Fruit fly (Drosophila melanogaster) whole organism, adult: ENCODE data around the gene CG17097.

ENCODE experiments used
- CG11617 ChIP-seq: fragments of 200-800 bp; sonication (Bioruptor generic); optimal IDR thresholded peaks from 2 replicates; lab custom pipeline; 2017; ENCODE audit warnings: mild to moderate bottlenecking, missing biosample characterization, missing genetic modification reagents, missing genetic modification characterization
- CG12768 ChIP-seq: fragments of 200-800 bp; sonication (Bioruptor generic); optimal IDR thresholded peaks from 2 replicates; lab custom pipeline; 2017; ENCODE audit warnings: missing biosample characterization, missing genetic modification characterization, mild to moderate bottlenecking, moderate library complexity, missing genetic modification reagents
- CG14711 ChIP-seq: fragments of 200-800 bp; sonication (Bioruptor generic); optimal IDR thresholded peaks from 2 replicates; lab custom pipeline; 2018; ENCODE audit warnings: missing biosample characterization, mild to moderate bottlenecking, missing genetic modification characterization, moderate library complexity
- CG1620 ChIP-seq: fragments of 200-800 bp; sonication (Bioruptor generic); optimal IDR thresholded peaks from 2 replicates; lab custom pipeline; 2016; ENCODE audit warnings: missing biosample characterization, missing genetic modification characterization
- CG33017 ChIP-seq: fragments of 200-800 bp; sonication (Bioruptor generic); optimal IDR thresholded peaks from 2 replicates; lab custom pipeline; 2018; ENCODE audit warnings: missing biosample characterization, mild to moderate bottlenecking, missing genetic modification characterization, moderate library complexity
- CG5204 ChIP-seq: fragments of 200-800 bp; sonication (Bioruptor generic); optimal IDR thresholded peaks from 2 replicates; lab custom pipeline; 2016; ENCODE audit warnings: missing biosample characterization, missing genetic modification characterization
- CG7045 ChIP-seq: fragments of 200-800 bp; sonication (Bioruptor generic); optimal IDR thresholded peaks from 2 replicates; lab custom pipeline; 2017; ENCODE audit warnings: missing biosample characterization, mild to moderate bottlenecking, missing genetic modification characterization
- CG7101 ChIP-seq: fragments of 200-800 bp; sonication (Bioruptor generic); optimal IDR thresholded peaks from 2 replicates; lab custom pipeline; 2018; ENCODE audit warnings: missing biosample characterization, mild to moderate bottlenecking, missing genetic modification characterization, moderate library complexity
- Clk ChIP-seq: fragments of 200-800 bp; sonication (Bioruptor generic); optimal IDR thresholded peaks from 2 replicates; lab custom pipeline; 2017; ENCODE audit warnings: missing biosample characterization, missing genetic modification characterization
- Crg-1 ChIP-seq: fragments of 200-800 bp; sonication (Bioruptor generic); optimal IDR thresholded peaks from 2 replicates; lab custom pipeline; 2016; ENCODE audit warnings: missing biosample characterization, missing genetic modification characterization
- Hr96 ChIP-seq: fragments of 200-800 bp; sonication (Bioruptor generic); optimal IDR thresholded peaks from 2 replicates; lab custom pipeline; 2016; ENCODE audit warnings: missing biosample characterization, missing genetic modification characterization
- Mnt ChIP-seq: fragments of 200-800 bp; sonication (Bioruptor generic); optimal IDR thresholded peaks from 2 replicates; lab custom pipeline; 2016; ENCODE audit warnings: missing biosample characterization, mild to moderate bottlenecking, missing genetic modification characterization
- bab1 ChIP-seq: fragments of 200-800 bp; sonication (Bioruptor generic); optimal IDR thresholded peaks from 3 replicates; lab custom pipeline; 2019; ENCODE audit warnings: missing biosample characterization, mild to moderate bottlenecking, missing genetic modification characterization, moderate library complexity
- cic ChIP-seq: fragments of 200-800 bp; sonication (Bioruptor generic); optimal IDR thresholded peaks from 2 replicates; lab custom pipeline; 2017; ENCODE audit warnings: missing biosample characterization, mild to moderate bottlenecking, missing genetic modification characterization, moderate library complexity
- cnc ChIP-seq, 2 experiments: fragments of >200 bp; optimal IDR thresholded peaks; 2 replicates each; lab custom pipeline; 2017
- kay ChIP-seq: fragments of 200-800 bp; sonication (Bioruptor generic); peaks from one replicate; lab custom pipeline; 2016; ENCODE audit warnings: missing biosample characterization, missing genetic modification characterization, borderline replicate concordance
- ovo ChIP-seq: fragments of 200-800 bp; sonication (Bioruptor generic); optimal IDR thresholded peaks from 2 replicates; lab custom pipeline; 2016; ENCODE audit warnings: missing biosample characterization, missing genetic modification characterization
- pad ChIP-seq: fragments of 200-800 bp; sonication (Bioruptor generic); optimal IDR thresholded peaks from 3 replicates; lab custom pipeline; 2017; ENCODE audit warnings: missing biosample characterization, missing genetic modification characterization, mild to moderate bottlenecking, moderate library complexity, missing genetic modification reagents
- tj ChIP-seq: fragments of 200-800 bp; sonication (Bioruptor generic); optimal IDR thresholded peaks from 3 replicates; lab custom pipeline; 2017; ENCODE audit warnings: missing biosample characterization, mild to moderate bottlenecking, missing genetic modification characterization, moderate library complexity
- toe ChIP-seq: fragments of 200-800 bp; sonication (Bioruptor generic); optimal IDR thresholded peaks from 2 replicates; lab custom pipeline; 2016; ENCODE audit warnings: missing biosample characterization, missing genetic modification characterization

The CG17097 gene

dm6 chr2L:10646115-10646514 is at the start of gene CG17097:
CG17097 (plus strand) TSS chr2L:10646415.
- TF ChIP-seq CG11617 (GFP tag; lab: Kevin White, UChicago), result no peak
- TF ChIP-seq Crg-1 (GFP tag; lab: Kevin White, UChicago), result no peak
- TF ChIP-seq Hr96 (GFP tag; lab: Kevin White, UChicago), result no peak
- no peak for TF ChIP-seq CG5204 (GFP tag; lab: Kevin White, UChicago)
- no peak for TF ChIP-seq toe
- TF ChIP-seq pad (GFP tag; lab: Kevin White, UChicago), result no peak
- no peak for TF ChIP-seq cic (GFP tag; lab: Kevin White, UChicago)
- no peak for TF ChIP-seq bab1 (GFP tag; lab: Kevin White, UChicago)
- TF ChIP-seq ovo (GFP tag; lab: Kevin White, UChicago), result no peak
- no peak for TF ChIP-seq CG7045 (GFP tag; lab: Kevin White, UChicago)
- no peak for TF ChIP-seq CG1620
- no peak for TF ChIP-seq CG33017 (tag; lab: Kevin White, UChicago)

DNA sequence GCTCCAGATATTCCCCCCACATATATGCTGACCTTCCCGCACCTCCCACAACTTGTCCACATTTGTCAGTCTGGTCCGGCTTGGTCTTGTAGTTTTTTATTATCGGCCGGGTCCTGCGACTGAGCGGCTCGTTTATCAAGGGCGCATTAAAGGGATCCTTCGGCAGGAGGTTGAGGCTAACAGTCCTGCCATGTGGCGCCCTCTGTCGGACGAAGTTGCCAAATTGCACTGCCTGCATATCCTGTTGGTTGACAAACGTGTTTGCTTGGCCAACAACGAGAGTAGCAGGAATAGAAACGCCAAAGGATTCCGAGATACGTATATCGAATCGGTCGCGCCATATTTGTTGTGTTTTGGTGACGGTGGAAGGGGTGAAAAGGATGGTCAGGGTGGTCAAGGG is 42.6 kb upstream of the CG17097 start:
- TF ChIP-seq Hr96 (GFP tag; lab: Kevin White, UChicago), result no peak
- TF ChIP-seq CG1620, result no peak
- no peak for TF ChIP-seq CG7101 (tag; lab: Kevin White, UChicago)
- no peak for TF ChIP-seq Clk (GFP tag; lab: Kevin White, UChicago)
- no peak for TF ChIP-seq kay
- no peak for TF ChIP-seq Mnt (GFP tag; lab: Kevin White, UChicago)
- TF ChIP-seq cic (GFP tag; lab: Kevin White, UChicago), result no peak
- TF ChIP-seq ovo (GFP tag; lab: Kevin White, UChicago), result no peak
- no peak for TF ChIP-seq CG7045 (GFP tag; lab: Kevin White, UChicago)
- TF ChIP-seq tj, result no peak
- TF ChIP-seq bab1 (GFP tag; lab: Kevin White, UChicago), result no peak
- no peak for TF ChIP-seq CG5204 (GFP tag; lab: Kevin White, UChicago)
- no peak for TF ChIP-seq cnc (optimal IDR thresholded peaks at IDR 0.05; lab: Kevin White, UChicago)
- TF ChIP-seq CG12768, result no peak
- TF ChIP-seq toe, result no peak
- no peak for TF ChIP-seq pad (GFP tag; lab: Kevin White, UChicago)
- TF ChIP-seq Crg-1 (GFP tag; lab: Kevin White, UChicago), result no peak
- no peak for TF ChIP-seq CG33017 (tag; lab: Kevin White, UChicago)
- TF ChIP-seq CG11617 (GFP tag; lab: Kevin White, UChicago), result no peak
- no peak for TF ChIP-seq CG14711 (tag; lab: Kevin White, UChicago)

- TF ChIP-seq Crg-1 (GFP tag; lab: Kevin White, UChicago) (no peak), bab1 (GFP tag; lab: Kevin White, UChicago) (no peak), ovo (GFP tag; lab: Kevin White, UChicago) (no peak), Clk (GFP tag; lab: Kevin White, UChicago) (no peak), kay (no peak), CG33017 (tag; lab: Kevin White, UChicago) (no peak), toe (no peak), CG14711 (tag; lab: Kevin White, UChicago) (no peak), CG7101 (tag; lab: Kevin White, UChicago) (no peak)
Measured at dm6 chr2L:10607697-10608096, 38.5 kb upstream of the CG17097 start.

DNA sequence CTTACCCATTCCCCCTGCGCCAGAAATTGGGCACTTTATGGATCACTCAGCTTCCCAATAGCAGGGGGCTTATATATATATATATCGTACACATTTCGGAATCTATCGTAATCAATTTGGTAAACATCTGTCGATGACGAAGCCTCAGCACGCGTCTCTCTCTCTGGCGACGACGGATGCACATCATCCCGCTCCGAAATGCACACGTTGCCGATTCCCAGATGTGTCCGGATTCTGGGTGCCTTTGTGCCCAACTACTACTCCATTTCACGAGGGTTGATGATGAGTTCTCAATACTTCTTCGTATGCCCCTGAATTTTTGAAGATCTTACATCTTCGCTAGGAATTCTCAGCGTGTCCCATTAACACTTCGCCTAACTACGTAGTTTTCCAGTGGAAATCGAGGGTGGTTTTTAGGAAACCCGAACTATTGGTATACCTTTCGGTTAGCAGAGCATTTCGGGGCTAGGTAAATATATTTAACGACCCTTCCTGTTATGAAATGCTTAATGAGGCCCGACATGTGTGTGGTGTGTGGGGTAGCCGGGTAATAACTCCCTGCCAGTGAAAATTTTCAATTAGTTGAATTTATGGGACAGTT is 37.5 kb upstream of the CG17097 start:
- TF ChIP-seq pad (GFP tag; lab: Kevin White, UChicago) (no peak), CG7101 (tag; lab: Kevin White, UChicago) (no peak), ovo (GFP tag; lab: Kevin White, UChicago) (no peak), Mnt (GFP tag; lab: Kevin White, UChicago) (no peak), Crg-1 (GFP tag; lab: Kevin White, UChicago) (no peak), CG11617 (GFP tag; lab: Kevin White, UChicago) (no peak), CG1620 (no peak), Hr96 (GFP tag; lab: Kevin White, UChicago) (no peak), tj (no peak), bab1 (GFP tag; lab: Kevin White, UChicago) (no peak), CG5204 (GFP tag; lab: Kevin White, UChicago) (no peak), kay (no peak), Clk (GFP tag; lab: Kevin White, UChicago) (no peak), CG12768 (no peak), cnc (optimal IDR thresholded peaks at IDR 0.05; lab: Kevin White, UChicago) (no peak), toe (no peak)

DNA sequence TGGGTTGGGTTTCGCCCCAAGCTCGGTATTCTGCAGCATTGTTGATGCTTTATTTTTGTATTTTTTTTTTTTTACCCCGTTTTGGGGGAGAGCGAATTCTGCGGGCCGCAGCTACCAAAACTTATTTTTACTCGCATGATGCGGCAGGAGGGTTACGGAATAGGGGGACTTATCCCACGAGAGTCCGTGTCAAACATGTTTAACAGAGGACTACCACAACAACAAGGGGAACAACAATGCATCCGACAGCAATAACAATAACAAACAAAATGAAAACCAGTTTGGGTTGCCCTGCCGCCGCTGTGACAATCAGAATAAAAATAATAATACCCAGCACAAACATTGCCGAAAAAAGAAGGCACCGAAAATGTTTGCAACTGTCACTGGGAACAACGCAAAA is 33.1 kb upstream of the CG17097 start:
- TF ChIP-seq tj (no peak), CG7045 (GFP tag; lab: Kevin White, UChicago) (no peak), Mnt (GFP tag; lab: Kevin White, UChicago) (no peak), ovo (GFP tag; lab: Kevin White, UChicago) (no peak), CG33017 (tag; lab: Kevin White, UChicago) (no peak), pad (GFP tag; lab: Kevin White, UChicago) (no peak), CG12768 (no peak), Hr96 (GFP tag; lab: Kevin White, UChicago) (no peak), toe (no peak), CG1620 (no peak), cic (GFP tag; lab: Kevin White, UChicago) (no peak), CG7101 (tag; lab: Kevin White, UChicago) (no peak), Clk (GFP tag; lab: Kevin White, UChicago) (no peak), kay (no peak), CG11617 (GFP tag; lab: Kevin White, UChicago) (no peak), CG14711 (tag; lab: Kevin White, UChicago) (no peak), cnc (optimal IDR thresholded peaks at IDR 0.05; lab: Kevin White, UChicago) (no peak), Crg-1 (GFP tag; lab: Kevin White, UChicago) (no peak), bab1 (GFP tag; lab: Kevin White, UChicago) (no peak), CG5204 (GFP tag; lab: Kevin White, UChicago) (no peak)
